Worm (Caenorhabditis elegans): ENCODE data around the gene afmd-2.

Gene afmd-2

DNA sequence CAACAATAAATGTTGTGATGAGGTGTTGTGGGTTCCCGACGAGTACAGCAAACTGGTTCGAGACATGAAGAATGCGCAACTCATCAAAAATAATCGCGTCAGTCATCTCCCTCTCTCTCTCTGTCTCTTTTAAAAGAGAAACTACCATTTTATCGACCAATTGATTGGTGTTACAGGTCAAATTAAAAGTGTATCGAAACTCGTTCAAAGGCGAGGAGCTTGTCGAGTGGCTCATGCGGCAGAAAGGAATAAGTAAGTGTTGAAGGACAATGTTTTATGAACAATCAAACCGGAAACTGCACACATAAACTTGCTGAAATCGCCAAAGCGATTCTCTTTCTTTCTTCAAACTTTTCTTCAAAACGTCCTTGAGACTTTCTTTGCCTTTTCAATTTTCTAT, 15.3 kb upstream of the afmd-2 start:
- TF ChIP-seq elt-3 (tag; optimal IDR thresholded peaks at IDR 0.05), result no peak
- TF ChIP-seq nhr-76 (tag; optimal IDR thresholded peaks at IDR 0.05), result no peak
- TF ChIP-seq zip-8 (tag; optimal IDR thresholded peaks at IDR 0.05), result no peak
- TF ChIP-seq ceh-83 (GFP tag; optimal IDR thresholded peaks at IDR 0.05), result no peak
- no peak for TF ChIP-seq nhr-12 (tag; optimal IDR thresholded peaks at IDR 0.05)

DNA sequence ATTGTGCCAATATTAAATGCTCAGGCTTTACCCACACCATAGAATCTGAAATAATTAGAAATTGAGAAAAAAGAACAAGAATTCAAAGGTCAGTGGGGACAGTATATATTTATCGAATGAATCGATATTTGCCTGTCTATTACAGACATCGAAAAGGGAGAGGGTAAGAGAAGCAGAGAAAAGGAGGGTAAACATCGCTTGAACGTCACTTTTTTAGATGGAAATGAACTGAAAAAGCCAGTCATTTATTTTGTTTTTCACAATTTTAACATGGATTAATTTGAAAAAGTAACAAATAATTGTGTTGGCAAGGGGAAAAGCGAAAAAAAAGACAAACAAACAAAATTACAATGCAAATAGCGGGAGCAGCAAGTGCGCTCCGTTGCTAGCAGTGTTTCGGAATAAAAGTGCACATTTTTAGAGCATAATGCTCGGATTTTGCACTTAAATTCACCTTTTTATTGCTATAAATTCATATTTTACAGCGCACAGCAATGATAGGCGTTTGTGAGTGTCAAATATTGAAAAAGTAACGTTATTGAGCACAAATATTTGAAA, 6.1 kb upstream of the afmd-2 start, which contains the start of gene tbc-9:
TSS of gene tbc-9 (minus strand) at position 51 of the 558 bp plus-strand sequence.
- no peak for TF ChIP-seq nhr-28 (tag; optimal IDR thresholded peaks at IDR 0.05)
- no peak for TF ChIP-seq mep-1 (tag; optimal IDR thresholded peaks at IDR 0.05)
- TF ChIP-seq lsy-2 (tag; optimal IDR thresholded peaks at IDR 0.05), result no peak
- no peak for TF ChIP-seq blmp-1 (tag; optimal IDR thresholded peaks at IDR 0.05)
- TF ChIP-seq sem-2 (GFP tag; optimal IDR thresholded peaks at IDR 0.05), result no peak
- TF ChIP-seq mls-2 (tag; optimal IDR thresholded peaks at IDR 0.05), result no peak
- no peak for TF ChIP-seq nhr-12 (tag; optimal IDR thresholded peaks at IDR 0.05)
- TF ChIP-seq bed-3 (GFP tag; optimal IDR thresholded peaks at IDR 0.05), result no peak
- TF ChIP-seq ces-1 (GFP tag; optimal IDR thresholded peaks at IDR 0.05), result no peak
- no peak for TF ChIP-seq unc-39 (tag; optimal IDR thresholded peaks at IDR 0.05)
- TF ChIP-seq lin-32 (GFP tag; optimal IDR thresholded peaks at IDR 0.05), result no peak
- no peak for TF ChIP-seq nhr-2 (tag; optimal IDR thresholded peaks at IDR 0.05)
- no peak for TF ChIP-seq ceh-39 (tag; optimal IDR thresholded peaks at IDR 0.05)
- TF ChIP-seq mab-5 (tag; optimal IDR thresholded peaks at IDR 0.05), result no peak
- TF ChIP-seq nhr-76 (tag; optimal IDR thresholded peaks at IDR 0.05), result no peak
- TF ChIP-seq ztf-11 (tag; optimal IDR thresholded peaks at IDR 0.05), result no peak

DNA sequence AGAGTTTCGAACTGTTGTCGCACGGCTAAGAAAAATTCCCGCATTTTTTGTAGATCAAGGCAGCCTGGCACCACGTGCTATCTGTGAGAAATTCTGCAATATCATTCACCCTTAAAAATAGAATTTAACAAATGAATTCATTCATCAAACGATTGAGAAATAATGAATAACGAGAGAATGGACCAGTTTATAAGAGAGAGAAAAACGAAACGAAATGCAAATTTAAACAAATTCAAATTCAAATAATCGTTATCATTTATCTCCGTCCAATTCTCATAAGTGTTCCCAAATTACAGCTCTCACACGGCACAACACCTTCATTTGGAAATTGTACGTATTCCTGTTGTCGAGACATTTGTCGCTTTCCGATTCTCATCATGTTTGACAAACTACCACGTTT, 3.9 kb upstream of the afmd-2 start, which contains the start of gene seld-1:
TSS of gene seld-1 (plus strand) at position 301 of the 400 bp plus-strand sequence.
- TF ChIP-seq mls-2 (tag; optimal IDR thresholded peaks at IDR 0.05) (no peak), mab-5 (tag; optimal IDR thresholded peaks at IDR 0.05) (no peak), snpc-4 (tag; optimal IDR thresholded peaks at IDR 0.05) (no peak), mep-1 (tag; optimal IDR thresholded peaks at IDR 0.05) (no peak)

DNA sequence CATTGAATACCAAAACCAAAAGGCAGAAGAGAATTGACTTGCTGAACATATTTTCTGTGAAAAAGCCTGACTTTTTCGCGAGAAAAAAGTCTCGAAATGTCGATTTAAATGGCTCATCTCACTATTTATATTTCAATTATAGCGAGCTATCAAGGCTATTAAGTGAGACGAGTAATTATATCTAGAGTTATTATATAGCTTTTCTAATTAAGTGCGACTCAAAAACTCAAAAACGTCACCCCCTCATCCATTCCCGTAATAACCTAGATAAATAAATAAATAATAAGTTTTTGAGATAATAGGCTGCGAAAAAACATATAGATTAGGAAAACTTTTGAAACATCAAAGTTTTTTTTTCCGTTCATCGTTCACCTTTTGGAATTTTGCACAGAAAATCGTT, 3.4 kb upstream of the afmd-2 start, which contains the start of gene nlp-17:
TSS of gene nlp-17 (minus strand) at position 101 of the 400 bp plus-strand sequence.
- TF ChIP-seq nhr-12 (tag; optimal IDR thresholded peaks at IDR 0.05) (no peak), pha-4 (tag; optimal IDR thresholded peaks at IDR 0.05) (no peak), mep-1 (tag; optimal IDR thresholded peaks at IDR 0.05) (no peak), nhr-76 (tag; optimal IDR thresholded peaks at IDR 0.05) (no peak), lin-32 (GFP tag; optimal IDR thresholded peaks at IDR 0.05) (no peak), mls-2 (tag; optimal IDR thresholded peaks at IDR 0.05) (no peak), nhr-237 (tag; optimal IDR thresholded peaks at IDR 0.05) (no peak), flh-1 (GFP tag; optimal IDR thresholded peaks at IDR 0.05) (no peak), zip-8 (tag; optimal IDR thresholded peaks at IDR 0.05) (no peak), M03D4.4 (tag; optimal IDR thresholded peaks at IDR 0.05) (no peak), unc-62 (GFP tag; optimal IDR thresholded peaks at IDR 0.05) (no peak), ceh-43 (GFP tag; optimal IDR thresholded peaks at IDR 0.05) (no peak), ztf-11 (tag; optimal IDR thresholded peaks at IDR 0.05) (no peak), elt-3 (tag; optimal IDR thresholded peaks at IDR 0.05) (no peak), mab-5 (tag; optimal IDR thresholded peaks at IDR 0.05) (no peak), sem-2 (GFP tag; optimal IDR thresholded peaks at IDR 0.05) (no peak), lsy-2 (tag; optimal IDR thresholded peaks at IDR 0.05) (no peak), lin-13 (tag; optimal IDR thresholded peaks at IDR 0.05) (no peak), ham-2 (GFP tag; optimal IDR thresholded peaks at IDR 0.05) (no peak)

DNA sequence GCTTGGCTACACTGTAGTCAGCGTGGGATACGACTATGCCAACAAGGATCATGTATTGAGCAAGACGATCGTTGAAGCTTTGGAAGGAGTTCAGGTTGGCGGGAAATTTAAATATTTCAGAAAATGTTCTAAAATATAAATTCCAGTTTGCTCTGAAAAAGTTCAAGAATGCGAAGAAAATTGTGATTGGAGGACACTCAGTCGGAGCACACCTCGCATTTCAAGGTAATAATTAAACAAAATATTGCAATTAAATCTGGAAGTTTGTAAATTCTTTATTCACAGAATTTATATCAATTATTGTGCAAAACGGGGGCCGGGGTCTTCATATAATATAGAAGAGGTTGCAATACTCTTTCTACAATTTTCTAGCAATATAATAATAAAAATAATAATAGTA, 1.0 kb downstream of the afmd-2 start:
- TF ChIP-seq snpc-4 (tag; optimal IDR thresholded peaks at IDR 0.05) (no peak), pha-4 (tag; optimal IDR thresholded peaks at IDR 0.05) (no peak), sptf-1 (tag; optimal IDR thresholded peaks at IDR 0.05) (no peak), sem-2 (GFP tag; optimal IDR thresholded peaks at IDR 0.05) (no peak), ces-1 (GFP tag; optimal IDR thresholded peaks at IDR 0.05) (no peak), hlh-1 (tag; optimal IDR thresholded peaks at IDR 0.05) (no peak), mab-5 (tag; optimal IDR thresholded peaks at IDR 0.05) (no peak), nhr-76 (tag; optimal IDR thresholded peaks at IDR 0.05) (no peak), ceh-43 (GFP tag; optimal IDR thresholded peaks at IDR 0.05) (no peak), ham-2 (GFP tag; optimal IDR thresholded peaks at IDR 0.05) (no peak)

DNA sequence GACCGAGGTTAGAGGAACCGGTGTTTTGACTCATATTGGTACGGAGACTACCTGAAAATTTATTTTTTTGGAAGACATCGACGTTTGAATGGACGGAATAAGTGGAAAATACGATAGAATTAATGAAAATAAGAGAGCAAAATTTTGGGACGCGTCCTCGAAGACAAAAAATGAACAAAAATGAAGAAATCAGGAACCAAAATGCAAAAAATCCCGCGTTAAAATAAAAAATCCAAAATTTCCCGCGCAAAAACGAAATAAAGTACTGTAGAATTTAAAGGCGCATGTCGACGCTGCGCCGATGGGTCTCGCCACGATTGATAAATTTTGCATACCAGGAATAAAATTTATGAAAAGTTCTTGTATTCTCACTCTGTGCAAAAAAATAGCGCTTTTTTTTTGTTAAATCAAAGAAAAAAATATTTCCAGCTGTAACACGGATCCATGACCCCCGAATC, 3.1 kb downstream of the afmd-2 start, which contains the start of gene puf-3:
TSS of gene puf-3 (minus strand) at position 51 of the 458 bp plus-strand sequence.
- TF ChIP-seq ceh-43 (GFP tag; optimal IDR thresholded peaks at IDR 0.05) (no peak), tbx-8 (GFP tag; optimal IDR thresholded peaks at IDR 0.05) (no peak), mab-5 (tag; optimal IDR thresholded peaks at IDR 0.05) (no peak), mls-2 (tag; optimal IDR thresholded peaks at IDR 0.05) (no peak)

Measured in whole organism, mixed stage, embryonic.